Worm (Caenorhabditis elegans) whole organism, mixed stage, embryonic: ENCODE data around the gene F49E8.6.
"Not testable (repeated sequence)": the region's sequence is repeated elsewhere in the genome, so short reads cannot be mapped to it uniquely, and the experiment has no call there.

ENCODE experiments used
- M03D4.4 ChIP-seq: sonication (generic microtip); optimal IDR thresholded peaks from 2 replicates; lab custom pipeline; 2017; ENCODE audit warnings: mild to moderate bottlenecking, missing genetic modification characterization, missing compliant biosample characterization
- blmp-1 ChIP-seq: fragments of 150-350 bp; optimal IDR thresholded peaks from 2 replicates; lab custom pipeline; 2014; ENCODE audit warnings: missing biosample characterization, missing genetic modification characterization
- ceh-39 ChIP-seq: fragments of 150-350 bp; optimal IDR thresholded peaks from 2 replicates; lab custom pipeline; 2014; ENCODE audit warnings: missing biosample characterization, missing genetic modification characterization
- ceh-83 ChIP-seq: fragments of 200-800 bp; sonication (Bioruptor generic); optimal IDR thresholded peaks from 2 replicates; lab custom pipeline; 2018; ENCODE audit warnings: mild to moderate bottlenecking, missing genetic modification characterization, missing compliant biosample characterization
- ces-1 ChIP-seq: fragments of 150-350 bp; optimal IDR thresholded peaks from 2 replicates; lab custom pipeline; 2014; ENCODE audit warnings: missing biosample characterization, missing genetic modification reagents, missing genetic modification characterization
- cnd-1 ChIP-seq: fragments of 200-800 bp; sonication (Bioruptor generic); optimal IDR thresholded peaks from 2 replicates; lab custom pipeline; 2018; ENCODE audit warnings: mild to moderate bottlenecking, missing genetic modification characterization, missing compliant biosample characterization
- drap-1 ChIP-seq: fragments of 200-800 bp; sonication (Bioruptor generic); optimal IDR thresholded peaks from 3 replicates; lab custom pipeline; 2018; ENCODE audit warnings: mild to moderate bottlenecking, missing genetic modification characterization, missing compliant biosample characterization
- elt-1 ChIP-seq: sonication (generic microtip); optimal IDR thresholded peaks from 2 replicates; lab custom pipeline; 2017; ENCODE audit warnings: missing genetic modification characterization, mild to moderate bottlenecking, missing compliant biosample characterization, antibody characterized with exemption, moderate library complexity, borderline replicate concordance; ENCODE audit not compliant: insufficient read depth
- elt-3 ChIP-seq: fragments of 150-350 bp; optimal IDR thresholded peaks from 2 replicates; lab custom pipeline; 2014; ENCODE audit warnings: missing biosample characterization, missing genetic modification characterization
- flh-1 ChIP-seq: fragments of 200-800 bp; sonication (Bioruptor generic); optimal IDR thresholded peaks from 2 replicates; lab custom pipeline; 2018; ENCODE audit warnings: mild to moderate bottlenecking, missing genetic modification characterization, moderate library complexity, missing compliant biosample characterization
- hlh-1 ChIP-seq: fragments of 150-350 bp; optimal IDR thresholded peaks from 2 replicates; lab custom pipeline; 2014; ENCODE audit warnings: missing biosample characterization, missing genetic modification reagents, missing genetic modification characterization
- lin-13 ChIP-seq: fragments of 150-350 bp; optimal IDR thresholded peaks from 2 replicates; lab custom pipeline; 2014; ENCODE audit warnings: missing biosample characterization, missing genetic modification characterization
- lsy-2 ChIP-seq: fragments of 150-350 bp; optimal IDR thresholded peaks from 2 replicates; lab custom pipeline; 2014; ENCODE audit warnings: missing biosample characterization, missing genetic modification characterization
- mab-5 ChIP-seq: fragments of 150-350 bp; optimal IDR thresholded peaks from 2 replicates; lab custom pipeline; 2014; ENCODE audit warnings: missing biosample characterization, missing genetic modification characterization
- mep-1 ChIP-seq: fragments of 150-350 bp; optimal IDR thresholded peaks from 2 replicates; lab custom pipeline; 2017; ENCODE audit warnings: missing biosample characterization, missing genetic modification reagents, missing genetic modification characterization, inconsistent platforms
- mls-2 ChIP-seq: sonication (generic microtip); optimal IDR thresholded peaks from 2 replicates; lab custom pipeline; 2016; ENCODE audit warnings: mild to moderate bottlenecking, missing genetic modification characterization, moderate library complexity, missing compliant biosample characterization
- nhr-12 ChIP-seq: fragments of 150-350 bp; optimal IDR thresholded peaks from 2 replicates; lab custom pipeline; 2014; ENCODE audit warnings: missing biosample characterization, missing genetic modification characterization
- nhr-2 ChIP-seq: fragments of 150-350 bp; optimal IDR thresholded peaks from 2 replicates; lab custom pipeline; 2014; ENCODE audit warnings: missing biosample characterization, missing genetic modification characterization
- nhr-237 ChIP-seq: fragments of 150-350 bp; optimal IDR thresholded peaks from 2 replicates; lab custom pipeline; 2014; ENCODE audit warnings: missing biosample characterization, missing genetic modification characterization
- nhr-28 ChIP-seq: fragments of 150-350 bp; optimal IDR thresholded peaks from 2 replicates; lab custom pipeline; 2014; ENCODE audit warnings: missing biosample characterization, missing genetic modification characterization
- nhr-76 ChIP-seq: sonication (generic microtip); optimal IDR thresholded peaks from 2 replicates; lab custom pipeline; 2017; ENCODE audit warnings: missing biosample characterization, missing genetic modification characterization
- sem-2 ChIP-seq: fragments of 200-800 bp; sonication (Bioruptor generic); optimal IDR thresholded peaks from 2 replicates; lab custom pipeline; 2018; ENCODE audit warnings: mild to moderate bottlenecking, missing genetic modification characterization, missing compliant biosample characterization
- snpc-4 ChIP-seq: fragments of 150-350 bp; optimal IDR thresholded peaks from 2 replicates; lab custom pipeline; 2014; ENCODE audit warnings: missing biosample characterization, missing genetic modification characterization
- tbx-8 ChIP-seq: fragments of 200-800 bp; sonication (Bioruptor generic); optimal IDR thresholded peaks from 2 replicates; lab custom pipeline; 2018; ENCODE audit warnings: mild to moderate bottlenecking, missing genetic modification characterization, moderate library complexity, missing compliant biosample characterization
- unc-120 ChIP-seq: sonication (generic microtip); optimal IDR thresholded peaks from 2 replicates; lab custom pipeline; 2017; ENCODE audit warnings: missing genetic modification characterization, missing compliant biosample characterization; ENCODE audit not compliant: poor library complexity, severe bottlenecking
- unc-39 ChIP-seq: fragments of 150-350 bp; optimal IDR thresholded peaks from 2 replicates; lab custom pipeline; 2014; ENCODE audit warnings: missing biosample characterization, missing genetic modification characterization
- unc-62 ChIP-seq: fragments of 150-350 bp; optimal IDR thresholded peaks from 2 replicates; lab custom pipeline; 2014; ENCODE audit warnings: missing biosample characterization, missing genetic modification reagents, missing genetic modification characterization
- zip-8 ChIP-seq: fragments of 150-350 bp; optimal IDR thresholded peaks from 2 replicates; lab custom pipeline; 2014; ENCODE audit warnings: missing biosample characterization, missing genetic modification characterization
- ztf-11 ChIP-seq: fragments of 150-350 bp; optimal IDR thresholded peaks from 2 replicates; lab custom pipeline; 2014; ENCODE audit warnings: missing biosample characterization, missing genetic modification characterization

F49E8.6 gene

DNA sequence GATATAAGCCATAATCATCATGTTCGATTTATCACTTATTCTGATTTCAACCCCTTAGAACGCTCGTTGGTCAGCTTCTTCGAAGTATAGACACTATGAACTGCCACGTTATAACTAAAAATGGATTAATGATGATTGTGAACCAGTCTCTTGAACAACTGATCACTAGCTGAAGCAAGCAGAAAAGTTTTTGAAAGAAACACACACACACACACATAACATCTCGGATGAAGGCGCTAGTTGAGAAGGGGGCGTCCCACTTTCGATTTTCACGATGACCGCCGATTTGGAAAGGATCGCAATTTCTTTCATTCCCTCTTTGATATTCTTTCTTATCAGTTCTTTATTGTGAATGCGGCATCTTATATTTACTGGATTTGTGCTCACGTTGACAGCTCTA is 14.1 kb upstream of the F49E8.6 start, which contains the start of gene clec-180:
Gene clec-180 (plus strand): TSS at position 301 of the 400 bp plus-strand sequence.
- TF ChIP-seq unc-62 (GFP tag; lab: Kevin White, UChicago) = no peak
- TF ChIP-seq nhr-2 (tag; lab: Kevin White, UChicago) = no peak
- no peak for TF ChIP-seq ztf-11 (tag; lab: Kevin White, UChicago)
- TF ChIP-seq snpc-4 = no peak
- no peak for TF ChIP-seq zip-8 (tag; lab: Kevin White, UChicago)
- TF ChIP-seq unc-39 (tag; lab: Kevin White, UChicago) = no peak
- TF ChIP-seq drap-1 = no peak
- no peak for TF ChIP-seq M03D4.4 (tag; lab: Kevin White, UChicago)
- no peak for TF ChIP-seq nhr-28 (tag; lab: Kevin White, UChicago)
- no peak for TF ChIP-seq tbx-8 (GFP tag; lab: Kevin White, UChicago)
- no peak for TF ChIP-seq mls-2
- no peak for TF ChIP-seq lsy-2 (tag; lab: Kevin White, UChicago)
- TF ChIP-seq nhr-12 (tag; lab: Kevin White, UChicago) = no peak
- no peak for TF ChIP-seq nhr-76 (tag; lab: Kevin White, UChicago)
- TF ChIP-seq ceh-83 (GFP tag; lab: Kevin White, UChicago) = no peak
- TF ChIP-seq mab-5 (tag; lab: Kevin White, UChicago) = no peak
- TF ChIP-seq elt-3 (tag; lab: Kevin White, UChicago) = no peak
- no peak for TF ChIP-seq elt-1 (tag; lab: Kevin White, UChicago)
- no peak for TF ChIP-seq unc-120 (tag; lab: Kevin White, UChicago)

DNA sequence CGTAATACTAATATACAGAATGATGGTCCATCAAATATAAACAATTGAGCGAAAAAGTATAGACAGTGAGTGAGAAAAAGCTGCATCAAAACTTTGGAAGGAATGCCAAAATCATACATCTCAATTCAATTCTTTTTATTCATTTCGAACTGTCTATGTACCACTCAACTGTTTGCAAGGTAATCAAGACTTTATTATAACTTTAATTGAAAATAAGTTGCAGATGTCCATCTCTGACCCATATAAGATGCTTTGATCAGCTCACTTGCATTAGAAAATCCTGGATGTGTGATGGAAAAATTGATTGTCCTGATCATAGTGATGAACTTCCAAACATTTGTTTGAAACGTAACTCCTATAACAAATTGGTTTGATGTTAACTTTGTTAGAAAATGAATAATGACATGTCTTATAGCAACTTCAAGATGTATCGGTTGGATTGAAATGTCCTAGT is 13.1 kb upstream of the F49E8.6 start, which contains the start of gene F32E10.8:
Gene F32E10.8 (plus strand): TSS at position 51 of the 454 bp plus-strand sequence.
- TF ChIP-seq nhr-76 (tag; lab: Kevin White, UChicago) = no peak
- no peak for TF ChIP-seq drap-1
- no peak for TF ChIP-seq nhr-2 (tag; lab: Kevin White, UChicago)
- no peak for TF ChIP-seq nhr-12 (tag; lab: Kevin White, UChicago)
- TF ChIP-seq mls-2 = no peak

DNA sequence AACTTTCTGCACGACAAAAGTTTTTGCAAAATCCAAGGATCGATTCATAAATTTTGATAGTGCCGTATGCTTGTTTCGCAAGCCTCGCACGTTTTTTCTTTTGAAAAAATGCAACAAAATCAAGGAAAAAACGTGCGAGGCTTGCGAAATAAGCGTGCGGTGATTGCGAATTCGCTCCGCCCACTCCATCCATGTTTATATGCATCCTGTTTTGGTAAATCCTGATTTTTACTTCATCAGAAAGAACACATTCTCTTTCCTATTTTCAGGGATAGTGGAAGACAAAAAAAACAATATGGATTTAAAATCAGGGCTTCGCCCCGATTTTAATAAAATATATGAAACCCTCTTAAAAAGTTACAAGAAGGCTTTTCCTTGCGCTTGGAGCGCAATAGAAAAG is 9.4 kb upstream of the F49E8.6 start, which contains the start of gene F32E10.9:
Gene F32E10.9 (minus strand): TSS at position 101 of the 400 bp plus-strand sequence.
- TF ChIP-seq ceh-39; lsy-2 (tag; lab: Kevin White, UChicago); ztf-11 (tag; lab: Kevin White, UChicago): not testable (repeated sequence)

DNA sequence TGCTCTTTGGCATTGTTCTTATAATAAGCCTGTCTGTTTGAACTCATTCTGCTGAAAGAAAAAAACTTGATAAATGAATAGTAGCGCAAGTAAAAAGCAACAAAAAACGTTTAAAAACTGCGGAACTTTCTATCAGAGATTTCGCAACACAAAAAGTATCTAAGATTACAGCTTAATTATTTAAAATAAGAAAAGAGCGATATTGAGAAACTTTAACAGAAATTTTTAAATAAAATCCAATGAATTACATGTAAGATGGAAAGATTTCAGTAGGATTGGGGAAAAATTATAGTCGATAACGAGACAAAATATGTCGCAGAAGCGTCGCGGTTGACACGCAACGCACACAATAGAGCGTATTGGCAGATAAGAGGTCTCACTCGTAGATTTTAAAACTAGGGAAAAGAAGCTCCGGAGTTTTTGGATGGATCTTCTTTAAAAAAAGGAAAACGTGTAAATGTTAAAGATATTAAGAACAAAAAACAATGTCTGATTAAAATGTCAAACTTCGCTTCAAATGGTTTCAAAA is 7.2 kb upstream of the F49E8.6 start, which contains the start of gene ima-3:
Gene ima-3 (minus strand): TSS at position 51 of the 529 bp plus-strand sequence.
- no peak for TF ChIP-seq tbx-8 (GFP tag; lab: Kevin White, UChicago)
- TF ChIP-seq unc-120 (tag; lab: Kevin White, UChicago) = no peak
- peak; percentile 45 for TF ChIP-seq ces-1 (GFP tag; lab: Kevin White, UChicago)
- TF ChIP-seq lsy-2 (tag; lab: Kevin White, UChicago) = peak; percentile 35
- TF ChIP-seq ceh-39 = peak; percentile 88
- TF ChIP-seq lin-13 (tag; lab: Kevin White, UChicago) = no peak
- TF ChIP-seq sem-2 (GFP tag; lab: Kevin White, UChicago) = no peak
- TF ChIP-seq ceh-83 (GFP tag; lab: Kevin White, UChicago) = no peak
- TF ChIP-seq nhr-28 (tag; lab: Kevin White, UChicago) = no peak
- peak; percentile 52 for TF ChIP-seq nhr-237 (tag; lab: Kevin White, UChicago)
- TF ChIP-seq unc-62 (GFP tag; lab: Kevin White, UChicago) = no peak
- peak; percentile 61 for TF ChIP-seq mep-1
- TF ChIP-seq hlh-1 = no peak
- TF ChIP-seq zip-8 (tag; lab: Kevin White, UChicago) = no peak
- TF ChIP-seq, all 35 proteins: peak for 5

ce11 chrIV:7559237-7559636 is 4.8 kb upstream of the F49E8.6 start:
- TF ChIP-seq mls-2 (no peak), flh-1 (GFP tag; lab: Kevin White, UChicago) (no peak), elt-1 (tag; lab: Kevin White, UChicago) (no peak), sem-2 (GFP tag; lab: Kevin White, UChicago) (no peak), ztf-11 (tag; lab: Kevin White, UChicago) (no peak), cnd-1 (tag; lab: Kevin White, UChicago) (no peak), nhr-76 (tag; lab: Kevin White, UChicago) (no peak), mep-1 (no peak), M03D4.4 (tag; lab: Kevin White, UChicago) (no peak), nhr-2 (tag; lab: Kevin White, UChicago) (no peak), nhr-28 (tag; lab: Kevin White, UChicago) (no peak), blmp-1 (no peak)
